Fruit fly (Drosophila melanogaster) whole organism, embryonic: ENCODE data around the gene CG33262.

Experiments
- Atf-2 ChIP-seq: fragments of 200-800 bp; sonication (Bioruptor generic); optimal IDR thresholded peaks from 2 replicates; lab custom pipeline; 2016; ENCODE audit warnings: missing biosample characterization, missing genetic modification characterization
- CG1024 ChIP-seq: fragments of 200-800 bp; sonication (Bioruptor generic); IDR thresholded peaks from 2 replicates; pipeline ENCODE4 v1.3.6; 2022; ENCODE audit warnings: missing biosample characterization, missing genetic modification characterization
- CG10431 ChIP-seq: fragments of 200-800 bp; sonication (Bioruptor generic); optimal IDR thresholded peaks from 3 replicates; lab custom pipeline; 2018; ENCODE audit warnings: missing biosample characterization, mild to moderate bottlenecking, missing genetic modification characterization
- CG11247 ChIP-seq: fragments of 200-800 bp; sonication (Bioruptor generic); IDR thresholded peaks from 2 replicates; pipeline ENCODE4 v1.3.6; 2022; ENCODE audit warnings: missing biosample characterization, missing genetic modification characterization
- CG12659 ChIP-seq: fragments of 200-800 bp; sonication (Bioruptor generic); optimal IDR thresholded peaks from 3 replicates; lab custom pipeline; 2017; ENCODE audit warnings: mild to moderate bottlenecking, missing biosample characterization, missing genetic modification reagents, missing genetic modification characterization
- CG13894 ChIP-seq: fragments of 200-800 bp; sonication (Bioruptor generic); optimal IDR thresholded peaks from 3 replicates; lab custom pipeline; 2018; ENCODE audit warnings: missing biosample characterization, mild to moderate bottlenecking, missing genetic modification characterization, moderate library complexity
- CG14965 ChIP-seq: fragments of 200-800 bp; sonication (Bioruptor generic); optimal IDR thresholded peaks from 2 replicates; lab custom pipeline; 2016; ENCODE audit warnings: missing biosample characterization, missing genetic modification characterization, borderline replicate concordance
- CG1647 ChIP-seq: fragments of 200-800 bp; sonication (Bioruptor generic); optimal IDR thresholded peaks from 3 replicates; lab custom pipeline; 2016; ENCODE audit warnings: missing biosample characterization, missing genetic modification characterization
- CG2889 ChIP-seq: fragments of 200-800 bp; sonication (Bioruptor generic); IDR thresholded peaks from 3 replicates; pipeline ENCODE4 v1.3.6; 2022; ENCODE audit warnings: missing biosample characterization, missing genetic modification characterization
- CG30020 ChIP-seq: fragments of 200-800 bp; optimal IDR thresholded peaks from 2 replicates; lab custom pipeline; 2019; ENCODE audit warnings: missing biosample characterization, mild to moderate bottlenecking, missing genetic modification characterization, moderate library complexity
- CG34422 ChIP-seq: fragments of 200-800 bp; sonication (Bioruptor generic); IDR thresholded peaks from 3 replicates; pipeline ENCODE4 v1.3.6; 2022; ENCODE audit warnings: missing biosample characterization, missing genetic modification characterization
- CG6683 ChIP-seq: fragments of 200-800 bp; sonication (Bioruptor generic); optimal IDR thresholded peaks from 2 replicates; lab custom pipeline; 2017; ENCODE audit warnings: missing biosample characterization, mild to moderate bottlenecking, missing genetic modification characterization, missing genetic modification reagents
- D ChIP-seq, 2 experiments: fragments of 200-800 bp in 1 of 2; fragments of >200 bp in 1 of 2; sonication (Bioruptor generic) in 1 of 2; optimal IDR thresholded peaks; 2 replicates in 1 of 2; 3 replicates in 1 of 2; lab custom pipeline; 2017; ENCODE audit warnings: mild to moderate bottlenecking in 1 of 2, missing biosample characterization in 1 of 2, missing genetic modification characterization in 1 of 2, missing genetic modification reagents in 1 of 2
- Dip2 ChIP-seq: fragments of 200-800 bp; sonication (Bioruptor generic); IDR thresholded peaks from 2 replicates; pipeline ENCODE4 v1.3.6; 2022; ENCODE audit warnings: missing biosample characterization, missing genetic modification characterization
- Drgx ChIP-seq: fragments of 200-800 bp; sonication (Bioruptor generic); IDR thresholded peaks from 2 replicates; pipeline ENCODE4 v1.3.6; 2022; ENCODE audit warnings: missing biosample characterization, missing genetic modification characterization
- Fer1 ChIP-seq: fragments of 200-800 bp; sonication (Bioruptor generic); optimal IDR thresholded peaks from 2 replicates; lab custom pipeline; 2017; ENCODE audit warnings: missing biosample characterization, mild to moderate bottlenecking, missing genetic modification characterization
- HLH4C ChIP-seq: fragments of 200-800 bp; sonication (Bioruptor generic); IDR thresholded peaks from 3 replicates; pipeline ENCODE4 v1.3.6; 2022; ENCODE audit warnings: missing biosample characterization, missing genetic modification characterization; ENCODE audit not compliant: partially characterized antibody
- Hr51 ChIP-seq, 2 experiments: fragments of 200-800 bp; sonication (Bioruptor generic); optimal IDR thresholded peaks; 2 replicates in 1 of 2; 3 replicates in 1 of 2; lab custom pipeline; 2016 to 2018; ENCODE audit warnings: missing biosample characterization in 2 of 2, missing genetic modification characterization in 2 of 2, mild to moderate bottlenecking in 1 of 2, moderate library complexity in 1 of 2
- MTF-1 ChIP-seq: fragments of 200-800 bp; sonication (Bioruptor generic); optimal IDR thresholded peaks from 2 replicates; lab custom pipeline; 2018; ENCODE audit warnings: missing biosample characterization, mild to moderate bottlenecking, missing genetic modification characterization, borderline replicate concordance
- Poxn ChIP-seq: fragments of 200-800 bp; sonication (Bioruptor generic); IDR thresholded peaks from 2 replicates; pipeline ENCODE4 v1.3.6; 2022; ENCODE audit warnings: missing biosample characterization, missing genetic modification characterization
- Ptx1 ChIP-seq: fragments of 200-800 bp; sonication (Bioruptor generic); IDR thresholded peaks from 2 replicates; pipeline ENCODE4 v1.3.6; 2022; ENCODE audit warnings: missing biosample characterization, missing genetic modification characterization
- Vsx1 ChIP-seq: fragments of 200-800 bp; sonication (Bioruptor generic); optimal IDR thresholded peaks from 2 replicates; lab custom pipeline; 2017; ENCODE audit warnings: missing biosample characterization, mild to moderate bottlenecking, missing genetic modification characterization, missing genetic modification reagents
- bcd ChIP-seq: fragments of 200-800 bp; sonication (Bioruptor generic); optimal IDR thresholded peaks from 2 replicates; lab custom pipeline; 2017; ENCODE audit warnings: missing biosample characterization, mild to moderate bottlenecking, missing genetic modification characterization
- caup ChIP-seq: fragments of 200-800 bp; sonication (Bioruptor generic); optimal IDR thresholded peaks from 3 replicates; lab custom pipeline; 2017; ENCODE audit warnings: missing biosample characterization, mild to moderate bottlenecking, missing genetic modification characterization, moderate library complexity; ENCODE audit not compliant: severe bottlenecking
- chn ChIP-seq: fragments of 200-800 bp; sonication (Bioruptor generic); optimal IDR thresholded peaks from 2 replicates; lab custom pipeline; 2016; ENCODE audit warnings: missing biosample characterization, missing genetic modification characterization
- danr ChIP-seq: fragments of 200-800 bp; sonication (Bioruptor generic); IDR thresholded peaks from 2 replicates; pipeline ENCODE4 v1.3.6; 2022; ENCODE audit warnings: missing biosample characterization, missing genetic modification characterization
- dmrt99B ChIP-seq: fragments of 200-800 bp; sonication (Bioruptor generic); optimal IDR thresholded peaks from 2 replicates; lab custom pipeline; 2018; ENCODE audit warnings: missing biosample characterization, mild to moderate bottlenecking, missing genetic modification characterization, moderate library complexity
- ftz-f1 ChIP-seq: fragments of 200-800 bp; sonication (Bioruptor generic); optimal IDR thresholded peaks from 2 replicates; lab custom pipeline; 2016; ENCODE audit warnings: missing biosample characterization, missing genetic modification characterization
- fu2 ChIP-seq: fragments of 200-800 bp; sonication (Bioruptor generic); optimal IDR thresholded peaks from 2 replicates; lab custom pipeline; 2016; ENCODE audit warnings: missing biosample characterization, missing genetic modification characterization
- grau ChIP-seq: fragments of 200-800 bp; optimal IDR thresholded peaks from 3 replicates; lab custom pipeline; 2019; ENCODE audit warnings: missing biosample characterization, mild to moderate bottlenecking, missing genetic modification characterization, moderate library complexity
- grn ChIP-seq: fragments of 200-800 bp; sonication (Bioruptor generic); optimal IDR thresholded peaks from 3 replicates; lab custom pipeline; 2017; ENCODE audit warnings: missing biosample characterization, missing genetic modification characterization
- gsb ChIP-seq: fragments of 200-800 bp; sonication (Bioruptor generic); IDR thresholded peaks from 2 replicates; pipeline ENCODE4 v1.3.6; 2022; ENCODE audit warnings: missing biosample characterization, missing genetic modification characterization
- h ChIP-seq: fragments of >200 bp; optimal IDR thresholded peaks from 2 replicates; lab custom pipeline; 2017
- hbn ChIP-seq: fragments of 200-800 bp; sonication (Bioruptor generic); IDR thresholded peaks from 2 replicates; pipeline ENCODE4 v1.3.6; 2022; ENCODE audit warnings: missing biosample characterization, missing genetic modification characterization; ENCODE audit not compliant: partially characterized antibody
- her ChIP-seq: fragments of 200-800 bp; sonication (Bioruptor generic); optimal IDR thresholded peaks from 2 replicates; lab custom pipeline; 2016; ENCODE audit warnings: missing biosample characterization, missing genetic modification characterization
- ken ChIP-seq: fragments of 200-800 bp; sonication (Bioruptor generic); IDR thresholded peaks from 3 replicates; pipeline ENCODE4 v1.3.6; 2022; ENCODE audit warnings: missing biosample characterization, missing genetic modification characterization
- knrl ChIP-seq: fragments of 200-800 bp; sonication (Bioruptor generic); IDR thresholded peaks from 3 replicates; pipeline ENCODE4 v1.3.6; 2022; ENCODE audit warnings: missing biosample characterization, missing genetic modification characterization; ENCODE audit not compliant: partially characterized antibody
- lbe ChIP-seq: fragments of 200-800 bp; sonication (Bioruptor generic); optimal IDR thresholded peaks from 2 replicates; lab custom pipeline; 2016; ENCODE audit warnings: missing biosample characterization, mild to moderate bottlenecking, missing genetic modification characterization
- nerfin-1 ChIP-seq: fragments of 200-800 bp; sonication (Bioruptor generic); optimal IDR thresholded peaks from 3 replicates; lab custom pipeline; 2019; ENCODE audit warnings: missing biosample characterization, mild to moderate bottlenecking, missing genetic modification characterization, moderate library complexity
- otp ChIP-seq: fragments of 200-800 bp; sonication (Bioruptor generic); IDR thresholded peaks from 3 replicates; pipeline ENCODE4, ENCODE4 v1.3.6; 2022; ENCODE audit warnings: missing biosample characterization, missing genetic modification characterization
- pros ChIP-seq: fragments of 200-800 bp; sonication (Bioruptor generic); optimal IDR thresholded peaks from 3 replicates; lab custom pipeline; 2019; ENCODE audit warnings: missing biosample characterization, mild to moderate bottlenecking, missing genetic modification characterization, moderate library complexity
- psq ChIP-seq: fragments of 200-800 bp; sonication (Bioruptor generic); optimal IDR thresholded peaks from 2 replicates; lab custom pipeline; 2017; ENCODE audit warnings: missing biosample characterization, missing genetic modification characterization
- sens ChIP-seq: fragments of 200-800 bp; sonication (Bioruptor generic); peaks from one replicate; lab custom pipeline; 2016; ENCODE audit warnings: missing biosample characterization, missing genetic modification characterization
- sima ChIP-seq: fragments of 200-800 bp; sonication (Bioruptor generic); optimal IDR thresholded peaks from 2 replicates; lab custom pipeline; 2016; ENCODE audit warnings: missing biosample characterization, missing genetic modification characterization
- stc ChIP-seq: fragments of 200-800 bp; sonication (Bioruptor generic); IDR thresholded peaks from 2 replicates; pipeline ENCODE4 v1.3.6; 2022; ENCODE audit warnings: missing biosample characterization, missing genetic modification characterization
- stwl ChIP-seq: fragments of 200-800 bp; sonication (Bioruptor generic); optimal IDR thresholded peaks from 3 replicates; lab custom pipeline; 2018; ENCODE audit warnings: missing biosample characterization, mild to moderate bottlenecking, missing genetic modification characterization, moderate library complexity
- tx ChIP-seq: fragments of 200-800 bp; sonication (Bioruptor generic); optimal IDR thresholded peaks from 2 replicates; lab custom pipeline; 2016; ENCODE audit warnings: missing biosample characterization, missing genetic modification characterization
- unc-4 ChIP-seq: fragments of 200-800 bp; sonication (Bioruptor generic); IDR thresholded peaks from 2 replicates; pipeline ENCODE4 v1.3.6; 2022; ENCODE audit warnings: missing biosample characterization, missing genetic modification characterization; ENCODE audit not compliant: partially characterized antibody
- wek ChIP-seq: fragments of 200-800 bp; sonication (Bioruptor generic); optimal IDR thresholded peaks from 3 replicates; lab custom pipeline; 2018; ENCODE audit warnings: missing biosample characterization, mild to moderate bottlenecking, missing genetic modification characterization, moderate library complexity
- wor ChIP-seq: fragments of 200-800 bp; sonication (Bioruptor generic); IDR thresholded peaks from 2 replicates; pipeline ENCODE4 v1.3.6; 2022; ENCODE audit warnings: missing biosample characterization, missing genetic modification characterization

Gene CG33262

dm6 chr3L:13113970-13114392 is 22.1 kb upstream of the CG33262 start, which contains the start of gene trn (continued):
- TF ChIP-seq stc (GFP tag; lab: Robert Waterston, UW): peak; percentile 67; the same call in 1 of the 2 replicates
- no peak for TF ChIP-seq Ptx1 (GFP tag; lab: Robert Waterston, UW)
- peak; percentile 39 for TF ChIP-seq nerfin-1
- TF ChIP-seq Poxn (GFP tag; lab: Robert Waterston, UW): no peak
- TF ChIP-seq hbn: no peak; the same call in 1 of the 2 replicates
- peak; percentile 52 for TF ChIP-seq caup (GFP tag; lab: Kevin White, UChicago)
- TF ChIP-seq grau (tag; lab: Kevin White, UChicago): peak; percentile 33
- peak; percentile 97 for TF ChIP-seq sens (GFP tag; lab: Kevin White, UChicago)
- TF ChIP-seq CG6683 (GFP tag; lab: Kevin White, UChicago): no peak
- 0 out of 2 replicates have a peak, but pooled peaks have one; percentile 35 for TF ChIP-seq unc-4
- no peak for TF ChIP-seq bcd (GFP tag; lab: Kevin White, UChicago)
- peak in 1 of 2 experiments; percentile 58 for TF ChIP-seq Hr51 (GFP tag; optimal IDR thresholded peaks at IDR 0.05; lab: Kevin White, UChicago)
- peak; percentile 74 for TF ChIP-seq ftz-f1 (GFP tag; lab: Kevin White, UChicago)
- 0 out of 3 replicates have a peak, but pooled peaks have one; percentile 6 for TF ChIP-seq knrl (GFP tag; lab: Robert Waterston, UW)
- peak; percentile 47; the same call in 2 of the 3 replicates for TF ChIP-seq ken
- TF ChIP-seq stwl: peak; percentile 19
- peak; percentile 49 for TF ChIP-seq D (optimal IDR thresholded peaks at IDR 0.05; lab: Kevin White, UChicago)
- no peak for TF ChIP-seq D (GFP tag; optimal IDR thresholded peaks at IDR 0.05; lab: Kevin White, UChicago)
- TF ChIP-seq danr (GFP tag; lab: Robert Waterston, UW): no peak
- no peak for TF ChIP-seq gsb
- TF ChIP-seq HLH4C: peak; percentile 24; the same call in 1 of the 3 replicates
- no peak for TF ChIP-seq lbe (GFP tag; lab: Kevin White, UChicago)
- TF ChIP-seq h: no peak
- no peak for TF ChIP-seq CG12659 (GFP tag; lab: Kevin White, UChicago)
- TF ChIP-seq fu2 (GFP tag; lab: Kevin White, UChicago): no peak
- no peak for TF ChIP-seq psq
- TF ChIP-seq CG34422: peak; percentile 39; the same call in 1 of the 3 replicates
- TF ChIP-seq tx: no peak
- peak; percentile 58 for TF ChIP-seq her (GFP tag; lab: Kevin White, UChicago)
- TF ChIP-seq Drgx (GFP tag; lab: Robert Waterston, UW): peak; percentile 54; the same call in 1 of the 2 replicates
- no peak for TF ChIP-seq grn (GFP tag; lab: Kevin White, UChicago)
- TF ChIP-seq CG30020 (tag; lab: Kevin White, UChicago): no peak
- TF ChIP-seq MTF-1 (GFP tag; lab: Kevin White, UChicago): peak; percentile 41
- no peak for TF ChIP-seq Fer1 (GFP tag; lab: Kevin White, UChicago)
- TF ChIP-seq Dip2 (GFP tag; lab: Robert Waterston, UW): no peak
- no peak for TF ChIP-seq sima (GFP tag; lab: Kevin White, UChicago)
- no peak for TF ChIP-seq Atf-2 (GFP tag; lab: Kevin White, UChicago)
- TF ChIP-seq wor (GFP tag; lab: Robert Waterston, UW): no peak
- peak; percentile 82 for TF ChIP-seq pros
- no peak for TF ChIP-seq CG2889 (GFP tag; lab: Robert Waterston, UW)
- TF ChIP-seq CG10431: no peak
- TF ChIP-seq dmrt99B (tag; lab: Kevin White, UChicago): peak; percentile 24
- peak; percentile 47 for TF ChIP-seq wek (GFP tag; lab: Kevin White, UChicago)
- peak; percentile 22 for TF ChIP-seq chn
- TF ChIP-seq CG11247 (GFP tag; lab: Robert Waterston, UW): 0 out of 2 replicates have a peak, but pooled peaks have one; percentile 39
- 0 out of 2 replicates have a peak, but pooled peaks have one; percentile 24 for TF ChIP-seq CG1024
- no peak for TF ChIP-seq CG14965 (GFP tag; lab: Kevin White, UChicago)
- peak; percentile 50 for TF ChIP-seq Vsx1
- TF ChIP-seq CG13894 (tag; lab: Kevin White, UChicago): peak; percentile 56
- peak; percentile 79 for TF ChIP-seq otp (GFP tag; lab: Robert Waterston, UW)
- TF ChIP-seq CG1647 (GFP tag; lab: Kevin White, UChicago): no peak
